In genomic region chr3L:780867-781701, dm6 we compare ENCODE assay signal across 1 fruit fly cellular context.
TF ChIP-seq lines count a peak whose summit lies in the region.

No protein-coding gene starts in this region.

TF ChIP-seq in whole organism, embryonic, 481 proteins besides CTCF, POLR2A, EP300 and RAD21 (continued from another document):
- peak; percentile 96 for TF ChIP-seq ara (GFP tag; IDR thresholded peaks at IDR 0.05; lab: Robert Waterston, UW)
- peak; percentile 89 for TF ChIP-seq Poxn (GFP tag; IDR thresholded peaks at IDR 0.05; lab: Robert Waterston, UW)
- TF ChIP-seq D19A (tag; optimal IDR thresholded peaks at IDR 0.05; lab: Kevin White, UChicago): peak; percentile 80
- peak; percentile 64 for TF ChIP-seq Nf-YC (tag; optimal IDR thresholded peaks at IDR 0.05; lab: Kevin White, UChicago)
- TF ChIP-seq sc (optimal IDR thresholded peaks at IDR 0.05; lab: Kevin White, UChicago): no peak
- TF ChIP-seq sc (GFP tag; optimal IDR thresholded peaks at IDR 0.05; lab: Kevin White, UChicago): peak; percentile 85
- no peak for TF ChIP-seq repo (GFP tag; optimal IDR thresholded peaks at IDR 0.05; lab: Kevin White, UChicago)
- TF ChIP-seq CG1832 (GFP tag; optimal IDR thresholded peaks at IDR 0.05; lab: Kevin White, UChicago): no peak
- peak; percentile 86 for TF ChIP-seq CG10462 (GFP tag; optimal IDR thresholded peaks at IDR 0.05; lab: Kevin White, UChicago)
- TF ChIP-seq MESR4 (GFP tag; optimal IDR thresholded peaks at IDR 0.05; lab: Kevin White, UChicago): peak; percentile 14
- peak; percentile 90 for TF ChIP-seq CG11723 (GFP tag; optimal IDR thresholded peaks at IDR 0.05; lab: Kevin White, UChicago)
- TF ChIP-seq CG32532 (GFP tag; IDR thresholded peaks at IDR 0.05; lab: Robert Waterston, UW): peak; percentile 98
- TF ChIP-seq CkIIα-i1 (GFP tag; IDR thresholded peaks at IDR 0.05; lab: Robert Waterston, UW): peak; percentile 79
- no peak for TF ChIP-seq da (GFP tag; optimal IDR thresholded peaks at IDR 0.05; lab: Kevin White, UChicago)
- peak in 1 of 2 experiments; percentile 95 for TF ChIP-seq eve (GFP tag; optimal IDR thresholded peaks at IDR 0.05; lab: Kevin White, UChicago)
- peak; percentile 86 for TF ChIP-seq Ravus (GFP tag; IDR thresholded peaks at IDR 0.05; lab: Robert Waterston, UW)
- TF ChIP-seq run (tag; optimal IDR thresholded peaks at IDR 0.05; lab: Kevin White, UChicago): peak; percentile 70
- TF ChIP-seq CG4404 (GFP tag; IDR thresholded peaks at IDR 0.05; lab: Robert Waterston, UW): peak; percentile 86
- peak; percentile 68 for TF ChIP-seq D19B (GFP tag; optimal IDR thresholded peaks at IDR 0.05; lab: Kevin White, UChicago)
- peak; percentile 70 for TF ChIP-seq CG10274 (GFP tag; optimal IDR thresholded peaks at IDR 0.05; lab: Kevin White, UChicago)
- peak; percentile 92 for TF ChIP-seq CG11093 (GFP tag; IDR thresholded peaks at IDR 0.05; lab: Robert Waterston, UW)
- peak; percentile 51 for TF ChIP-seq CG10565 (GFP tag; optimal IDR thresholded peaks at IDR 0.05; lab: Kevin White, UChicago)
- peak; percentile 86 for TF ChIP-seq croc (GFP tag; conservative IDR thresholded peaks at IDR 0.05; lab: Robert Waterston, UW)
- peak; percentile 58 for TF ChIP-seq CG8359 (GFP tag; optimal IDR thresholded peaks at IDR 0.05; lab: Kevin White, UChicago; ENCODE audit: borderline replicate concordance)
- TF ChIP-seq ato (GFP tag; IDR thresholded peaks at IDR 0.05; lab: Robert Waterston, UW; ENCODE audit: partially characterized antibody): no peak
- TF ChIP-seq ems (GFP tag; optimal IDR thresholded peaks at IDR 0.05; lab: Kevin White, UChicago): peak; percentile 36
- peak; percentile 78 for TF ChIP-seq CG1603 (tag; optimal IDR thresholded peaks at IDR 0.05; lab: Kevin White, UChicago)
- peak; percentile 33 for TF ChIP-seq HLHmδ (GFP tag; optimal IDR thresholded peaks at IDR 0.05; lab: Kevin White, UChicago)
- peak; percentile 97 for TF ChIP-seq H15 (GFP tag; IDR thresholded peaks at IDR 0.05; lab: Robert Waterston, UW)
- TF ChIP-seq pan (optimal IDR thresholded peaks at IDR 0.05; lab: Kevin White, UChicago): no peak
- TF ChIP-seq pan (GFP tag; optimal IDR thresholded peaks at IDR 0.05 in 1 of 2, IDR thresholded peaks at IDR 0.05 in 1 of 2): peak in 1 of 2 experiments; percentile 98
- peak; percentile 60 for TF ChIP-seq CG17802 (tag; optimal IDR thresholded peaks at IDR 0.05; lab: Kevin White, UChicago)
- peak; percentile 94 for TF ChIP-seq Nf-YA (GFP tag; IDR thresholded peaks at IDR 0.05; lab: Robert Waterston, UW)
- TF ChIP-seq CG12299 (tag; optimal IDR thresholded peaks at IDR 0.05; lab: Kevin White, UChicago): peak; percentile 86
- TF ChIP-seq dmrt99B (tag; optimal IDR thresholded peaks at IDR 0.05; lab: Kevin White, UChicago): peak; percentile 93
- TF ChIP-seq CG2199 (GFP tag; IDR thresholded peaks at IDR 0.05; lab: Robert Waterston, UW): peak; percentile 90
- TF ChIP-seq tio (GFP tag; optimal IDR thresholded peaks at IDR 0.05; lab: Kevin White, UChicago): peak; percentile 88
- peak; percentile 91 for TF ChIP-seq Oaz (GFP tag; IDR thresholded peaks at IDR 0.05; lab: Robert Waterston, UW)
- peak; percentile 84 for TF ChIP-seq Hsf (GFP tag; optimal IDR thresholded peaks at IDR 0.05; lab: Kevin White, UChicago)
- TF ChIP-seq Sox100B (GFP tag; optimal IDR thresholded peaks at IDR 0.05; lab: Kevin White, UChicago): peak; percentile 86
- TF ChIP-seq pnt (GFP tag; optimal IDR thresholded peaks at IDR 0.05; lab: Kevin White, UChicago): peak; percentile 76
- peak; percentile 90 for TF ChIP-seq caup (GFP tag; optimal IDR thresholded peaks at IDR 0.05; lab: Kevin White, UChicago; ENCODE audit: severe bottlenecking)
- TF ChIP-seq NK7.1 (GFP tag; optimal IDR thresholded peaks at IDR 0.05; lab: Kevin White, UChicago): no peak
- peak; percentile 89 for TF ChIP-seq CG17359 (tag; optimal IDR thresholded peaks at IDR 0.05; lab: Kevin White, UChicago)
- peak; percentile 38 to 77 for TF ChIP-seq chif (GFP tag; optimal IDR thresholded peaks at IDR 0.05; lab: Kevin White, UChicago)
- TF ChIP-seq CG17328 (GFP tag; IDR thresholded peaks at IDR 0.05; lab: Robert Waterston, UW): peak; percentile 96
- TF ChIP-seq bsh (GFP tag; optimal IDR thresholded peaks at IDR 0.05; lab: Kevin White, UChicago): peak; percentile 81 to 95
- no peak for TF ChIP-seq Sry-δ (GFP tag; optimal IDR thresholded peaks at IDR 0.05; lab: Kevin White, UChicago)
- peak; percentile 93 for TF ChIP-seq wor (GFP tag; IDR thresholded peaks at IDR 0.05; lab: Robert Waterston, UW)
- no peak for TF ChIP-seq CG2129 (GFP tag; IDR thresholded peaks at IDR 0.05; lab: Robert Waterston, UW; ENCODE audit: partially characterized antibody)
- peak; percentile 96 for TF ChIP-seq CG18599 (GFP tag; optimal IDR thresholded peaks at IDR 0.05; lab: Kevin White, UChicago)
- peak; percentile 70 for TF ChIP-seq CG1647 (GFP tag; optimal IDR thresholded peaks at IDR 0.05; lab: Kevin White, UChicago)
- TF ChIP-seq oc (tag; optimal IDR thresholded peaks at IDR 0.05; lab: Kevin White, UChicago): peak; percentile 93
- TF ChIP-seq Lim3 (GFP tag; IDR thresholded peaks at IDR 0.05; lab: Robert Waterston, UW): peak; percentile 85
- TF ChIP-seq Hey (tag; optimal IDR thresholded peaks at IDR 0.05; lab: Kevin White, UChicago): peak; percentile 49
- TF ChIP-seq Fer3 (tag; optimal IDR thresholded peaks at IDR 0.05; lab: Kevin White, UChicago): peak; percentile 87
- TF ChIP-seq nau (GFP tag; optimal IDR thresholded peaks at IDR 0.05; lab: Kevin White, UChicago): peak; percentile 59
- peak; percentile 49 for TF ChIP-seq Atf3 (GFP tag; optimal IDR thresholded peaks at IDR 0.05; lab: Kevin White, UChicago)
- peak; percentile 96 for TF ChIP-seq Hr3 (GFP tag; optimal IDR thresholded peaks at IDR 0.05; lab: Kevin White, UChicago)
- TF ChIP-seq Ptx1 (GFP tag; IDR thresholded peaks at IDR 0.05; lab: Robert Waterston, UW): peak; percentile 97
- peak; percentile 93 for TF ChIP-seq cas (GFP tag; IDR thresholded peaks at IDR 0.05; lab: Robert Waterston, UW)
- peak; percentile 98 for TF ChIP-seq Rfx (GFP tag; IDR thresholded peaks at IDR 0.05; lab: Robert Waterston, UW)
- peak; percentile 88 for TF ChIP-seq CG13296 (GFP tag; optimal IDR thresholded peaks at IDR 0.05; lab: Kevin White, UChicago)
- TF ChIP-seq CG12104 (GFP tag; optimal IDR thresholded peaks at IDR 0.05; lab: Kevin White, UChicago): peak; percentile 82
- TF ChIP-seq CG30431 (GFP tag; optimal IDR thresholded peaks at IDR 0.05; lab: Kevin White, UChicago): peak; percentile 84
- no peak for TF ChIP-seq zen2 (GFP tag; IDR thresholded peaks at IDR 0.05; lab: Robert Waterston, UW; ENCODE audit: partially characterized antibody)
- TF ChIP-seq Antp (GFP tag; optimal IDR thresholded peaks at IDR 0.05; lab: Kevin White, UChicago): peak; percentile 62
- peak; percentile 97 for TF ChIP-seq cwo (GFP tag; optimal IDR thresholded peaks at IDR 0.05; lab: Kevin White, UChicago)
- TF ChIP-seq CG2712 (tag; optimal IDR thresholded peaks at IDR 0.05; lab: Kevin White, UChicago): peak; percentile 90
- TF ChIP-seq CG3281 (GFP tag; optimal IDR thresholded peaks at IDR 0.05; lab: Kevin White, UChicago): peak; percentile 89
- no peak for TF ChIP-seq CG7963 (GFP tag; IDR thresholded peaks at IDR 0.05; lab: Robert Waterston, UW; ENCODE audit: partially characterized antibody)
- peak; percentile 88 for TF ChIP-seq CG3065 (GFP tag; optimal IDR thresholded peaks at IDR 0.05; lab: Kevin White, UChicago)
- TF ChIP-seq Side (GFP tag; optimal IDR thresholded peaks at IDR 0.05; lab: Kevin White, UChicago): no peak
- TF ChIP-seq BEAF-32 (GFP tag; optimal IDR thresholded peaks at IDR 0.05; lab: Kevin White, UChicago): peak; percentile 3
- no peak for TF ChIP-seq hbn (GFP tag; IDR thresholded peaks at IDR 0.05; lab: Robert Waterston, UW; ENCODE audit: partially characterized antibody)
- TF ChIP-seq pros (GFP tag; optimal IDR thresholded peaks at IDR 0.05; lab: Kevin White, UChicago): no peak
- TF ChIP-seq CG4424 (GFP tag; optimal IDR thresholded peaks at IDR 0.05; lab: Kevin White, UChicago): peak; percentile 91
- TF ChIP-seq CHES-1-like (GFP tag; optimal IDR thresholded peaks at IDR 0.05; lab: Kevin White, UChicago): peak; percentile 57
- peak; percentile 96 for TF ChIP-seq CG8924 (tag; optimal IDR thresholded peaks at IDR 0.05; lab: Kevin White, UChicago)
- no peak for TF ChIP-seq unc-4 (GFP tag; IDR thresholded peaks at IDR 0.05; lab: Robert Waterston, UW; ENCODE audit: partially characterized antibody)
- TF ChIP-seq lab (GFP tag; optimal IDR thresholded peaks at IDR 0.05; lab: Kevin White, UChicago): peak; percentile 94
- TF ChIP-seq Sox102F (GFP tag; optimal IDR thresholded peaks at IDR 0.05; lab: Kevin White, UChicago): peak; percentile 95
- TF ChIP-seq z (GFP tag; IDR thresholded peaks at IDR 0.05; lab: Robert Waterston, UW): peak; percentile 69; the same call in 1 of the 3 replicates
- TF ChIP-seq Asciz (GFP tag; optimal IDR thresholded peaks at IDR 0.05; lab: Kevin White, UChicago): peak; percentile 81
- TF ChIP-seq CG12659 (GFP tag; optimal IDR thresholded peaks at IDR 0.05; lab: Kevin White, UChicago): peak; percentile 96
- no peak for TF ChIP-seq CG42726 (GFP tag; IDR thresholded peaks at IDR 0.05; lab: Robert Waterston, UW; ENCODE audit: partially characterized antibody)
- TF ChIP-seq CG6175 (GFP tag; IDR thresholded peaks at IDR 0.05; lab: Robert Waterston, UW): peak; percentile 90
- TF ChIP-seq CG7839 (tag; optimal IDR thresholded peaks at IDR 0.05; lab: Kevin White, UChicago): peak; percentile 94
- peak; percentile 72 for TF ChIP-seq scrt (GFP tag; optimal IDR thresholded peaks at IDR 0.05; lab: Kevin White, UChicago)
- peak; percentile 81 for TF ChIP-seq tin (GFP tag; optimal IDR thresholded peaks at IDR 0.05; lab: Kevin White, UChicago)
- TF ChIP-seq lola (GFP tag; optimal IDR thresholded peaks at IDR 0.05; lab: Kevin White, UChicago): peak in 1 of 3 experiments; percentile 79
- peak; percentile 87 for TF ChIP-seq ro (GFP tag; IDR thresholded peaks at IDR 0.05; lab: Robert Waterston, UW)
- no peak for TF ChIP-seq pita (GFP tag; optimal IDR thresholded peaks at IDR 0.05; lab: Kevin White, UChicago)
- peak; percentile 89 for TF ChIP-seq sug (tag; optimal IDR thresholded peaks at IDR 0.05; lab: Kevin White, UChicago)
- TF ChIP-seq bcd (GFP tag; optimal IDR thresholded peaks at IDR 0.05; lab: Kevin White, UChicago): peak; percentile 93
- peak; percentile 93 for TF ChIP-seq CG6272 (GFP tag; IDR thresholded peaks at IDR 0.05; lab: Robert Waterston, UW)
- TF ChIP-seq gro (GFP tag; optimal IDR thresholded peaks at IDR 0.05; lab: Kevin White, UChicago): no peak
- peak; percentile 96 for TF ChIP-seq CG6689 (GFP tag; IDR thresholded peaks at IDR 0.05; lab: Robert Waterston, UW)
- peak; percentile 71 for TF ChIP-seq Bteb2 (GFP tag; optimal IDR thresholded peaks at IDR 0.05; lab: Kevin White, UChicago)
- peak; percentile 91 for TF ChIP-seq CG11085 (GFP tag; IDR thresholded peaks at IDR 0.05; lab: Robert Waterston, UW)
- TF ChIP-seq Hand (GFP tag; optimal IDR thresholded peaks at IDR 0.05; lab: Kevin White, UChicago): peak; percentile 94
- TF ChIP-seq pho (GFP tag; optimal IDR thresholded peaks at IDR 0.05; lab: Kevin White, UChicago): peak; percentile 79
- TF ChIP-seq HLH54F (GFP tag; optimal IDR thresholded peaks at IDR 0.05; lab: Kevin White, UChicago): peak; percentile 71
- TF ChIP-seq org-1 (GFP tag; optimal IDR thresholded peaks at IDR 0.05; lab: Kevin White, UChicago): peak; percentile 91
- TF ChIP-seq CG6254 (GFP tag; optimal IDR thresholded peaks at IDR 0.05; lab: Kevin White, UChicago): peak; percentile 53
- peak; percentile 85 for TF ChIP-seq twi (tag; optimal IDR thresholded peaks at IDR 0.05; lab: Kevin White, UChicago)
- TF ChIP-seq CG9215 (GFP tag; IDR thresholded peaks at IDR 0.05; lab: Robert Waterston, UW): peak; percentile 94
- peak; percentile 95 for TF ChIP-seq CoRest (tag; optimal IDR thresholded peaks at IDR 0.05; lab: Kevin White, UChicago)
